Comparison of ENCODE assay signal across 4 fruit fly cellular contexts in the genomic region with DNA sequence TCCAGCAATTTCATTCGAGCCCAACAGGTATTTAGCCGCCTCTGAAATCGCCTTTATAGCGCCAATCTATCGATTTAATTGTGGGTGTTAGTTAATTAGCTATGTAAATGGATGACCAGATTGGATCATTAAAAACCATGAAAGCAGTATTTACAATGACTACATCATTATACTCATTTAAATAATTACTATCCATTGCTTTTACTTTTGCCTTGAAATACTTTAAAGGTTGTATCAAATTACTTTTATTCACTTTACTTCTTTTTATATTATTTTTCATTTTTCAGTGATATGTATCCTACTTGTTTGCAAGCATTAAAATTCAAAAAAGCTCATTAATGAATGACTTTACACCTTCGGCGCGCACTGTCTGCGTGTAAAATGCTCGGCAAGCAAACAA.
TF ChIP-seq lines count a peak whose summit lies in the region.

No protein-coding gene starts in this region.

- TF ChIP-seq CTCF in whole organism, embryonic (GFP tag; optimal IDR thresholded peaks at IDR 0.05; lab: Kevin White, UChicago): no peak

TF ChIP-seq in whole organism, embryonic, 481 proteins besides CTCF, POLR2A, EP300 and RAD21:
- TF ChIP-seq CG11695 (GFP tag; IDR thresholded peaks at IDR 0.05; lab: Robert Waterston, UW): 0 out of 3 replicates have a peak, but pooled peaks have one; percentile 22
- TF ChIP-seq Med (GFP tag; lab: Kevin White, UChicago): no peak
- peak; percentile 3 for TF ChIP-seq CG11504 (tag; optimal IDR thresholded peaks at IDR 0.05; lab: Kevin White, UChicago)

TF ChIP-seq in whole organism, prepupa, 60 proteins besides CTCF, POLR2A, EP300 and RAD21 (continues in another document):
- TF ChIP-seq CG8632 (GFP tag; optimal IDR thresholded peaks at IDR 0.05; lab: Kevin White, UChicago) (peak; percentile 39), CG7368 (GFP tag; optimal IDR thresholded peaks at IDR 0.05; lab: Kevin White, UChicago) (no peak), svp (GFP tag; lab: Kevin White, UChicago) (peak; percentile 77), CG3032 (tag; optimal IDR thresholded peaks at IDR 0.05; lab: Kevin White, UChicago) (peak; percentile 32), esn (GFP tag; optimal IDR thresholded peaks at IDR 0.05; lab: Kevin White, UChicago) (peak; percentile 71), CG3919 (GFP tag; optimal IDR thresholded peaks at IDR 0.05; lab: Kevin White, UChicago) (peak; percentile 35), acj6 (GFP tag; optimal IDR thresholded peaks at IDR 0.05; lab: Kevin White, UChicago) (peak; percentile 41), achi (GFP tag; optimal IDR thresholded peaks at IDR 0.05; lab: Kevin White, UChicago) (peak; percentile 7), dac (GFP tag; optimal IDR thresholded peaks at IDR 0.05; lab: Kevin White, UChicago) (no peak), net (GFP tag; optimal IDR thresholded peaks at IDR 0.05; lab: Kevin White, UChicago) (peak; percentile 13), Hr39 (GFP tag; optimal IDR thresholded peaks at IDR 0.05; lab: Kevin White, UChicago) (peak; percentile 52), CG11294 (GFP tag; IDR thresholded peaks at IDR 0.05; lab: Robert Waterston, UW) (no peak), CG6276 (GFP tag; optimal IDR thresholded peaks at IDR 0.05; lab: Kevin White, UChicago) (no peak), spab (GFP tag; optimal IDR thresholded peaks at IDR 0.05; lab: Kevin White, UChicago) (peak; percentile 44), Eip78C (GFP tag; lab: Kevin White, UChicago) (peak; percentile 89), cyc (GFP tag; optimal IDR thresholded peaks at IDR 0.05; lab: Kevin White, UChicago) (peak; percentile 30), CG6163 (GFP tag; IDR thresholded peaks at IDR 0.05; lab: Robert Waterston, UW) (0 out of 3 replicates have a peak, but pooled peaks have one; percentile 11), salr (GFP tag; optimal IDR thresholded peaks at IDR 0.05; lab: Kevin White, UChicago) (peak in 1 of 2 experiments; percentile 28), OdsH (GFP tag; optimal IDR thresholded peaks at IDR 0.05; lab: Kevin White, UChicago) (peak; percentile 35), Sox14 (GFP tag; optimal IDR thresholded peaks at IDR 0.05; lab: Kevin White, UChicago) (peak; percentile 29), pdm3 (GFP tag; optimal IDR thresholded peaks at IDR 0.05; lab: Kevin White, UChicago) (peak; percentile 36), Ets21C (GFP tag; optimal IDR thresholded peaks at IDR 0.05; lab: Kevin White, UChicago) (no peak), CG8319 (GFP tag; optimal IDR thresholded peaks at IDR 0.05; lab: Kevin White, UChicago) (peak; percentile 3), Sox15 (GFP tag; optimal IDR thresholded peaks at IDR 0.05; lab: Kevin White, UChicago) (peak; percentile 43), fd59A (GFP tag; optimal IDR thresholded peaks at IDR 0.05; lab: Kevin White, UChicago) (peak; percentile 57), lz (GFP tag; optimal IDR thresholded peaks at IDR 0.05; lab: Kevin White, UChicago) (peak; percentile 45), CG31627 (GFP tag; optimal IDR thresholded peaks at IDR 0.05; lab: Kevin White, UChicago) (peak; percentile 51), Ets96B (tag; optimal IDR thresholded peaks at IDR 0.05; lab: Kevin White, UChicago) (peak; percentile 38)

TF ChIP-seq in whole organism, pupa, 21 proteins besides CTCF, POLR2A, EP300 and RAD21:
- peak; percentile 26 for TF ChIP-seq CG9948 (tag; optimal IDR thresholded peaks at IDR 0.05; lab: Kevin White, UChicago)
- TF ChIP-seq Ets98B (GFP tag; IDR thresholded peaks at IDR 0.05; lab: Robert Waterston, UW): no peak
- TF ChIP-seq CG15710 (tag; optimal IDR thresholded peaks at IDR 0.05; lab: Kevin White, UChicago): peak; percentile 54
- TF ChIP-seq CG14655 (GFP tag; optimal IDR thresholded peaks at IDR 0.05; lab: Kevin White, UChicago): peak; percentile 30
- TF ChIP-seq Snoo (tag; optimal IDR thresholded peaks at IDR 0.05; lab: Kevin White, UChicago): peak; percentile 46
- TF ChIP-seq CG12605 (GFP tag; IDR thresholded peaks at IDR 0.05; lab: Robert Waterston, UW): no peak
- no peak for TF ChIP-seq CG13204 (GFP tag; optimal IDR thresholded peaks at IDR 0.05; lab: Kevin White, UChicago)
- TF ChIP-seq CG8159 (tag; optimal IDR thresholded peaks at IDR 0.05; lab: Kevin White, UChicago): peak; percentile 66

TF ChIP-seq in whole organism, wandering third instar larva, 38 proteins besides CTCF, POLR2A, EP300 and RAD21:
- TF ChIP-seq fru (GFP tag; optimal IDR thresholded peaks at IDR 0.05; lab: Kevin White, UChicago) (peak; percentile 9), HLH106 (tag; optimal IDR thresholded peaks at IDR 0.05; lab: Kevin White, UChicago) (peak; percentile 29), lola (GFP tag; optimal IDR thresholded peaks at IDR 0.05; lab: Kevin White, UChicago) (no peak), dl (GFP tag; optimal IDR thresholded peaks at IDR 0.05; lab: Kevin White, UChicago; ENCODE audit: insufficient read depth in 1 of 2, partially characterized antibody in 2 of 2) (no peak), Abd-B (GFP tag; optimal IDR thresholded peaks at IDR 0.05; lab: Kevin White, UChicago) (no peak), CG9705 (GFP tag; optimal IDR thresholded peaks at IDR 0.05; lab: Kevin White, UChicago) (no peak), pan (optimal IDR thresholded peaks at IDR 0.05; lab: Kevin White, UChicago) (no peak), Hr78 (GFP tag; optimal IDR thresholded peaks at IDR 0.05; lab: Kevin White, UChicago) (no peak), foxo (GFP tag; optimal IDR thresholded peaks at IDR 0.05; lab: Kevin White, UChicago) (peak in 1 of 2 experiments; percentile 11)

Comparison
In these comparisons a context has a peak if more than half of its experiments do, and no peak if none do; other contexts are left out.
1. Of the 7 proteins assayed by ChIP-seq in both whole organism, embryonic and whole organism, prepupa: peak only in whole organism, embryonic: none; only in whole organism, prepupa: Hr39 and Sox102F; in both: none; in neither: 5.